Worm (Caenorhabditis elegans) whole organism, mixed stage, embryonic: ENCODE measurements around the gene C14A4.8.

ENCODE experiments used
- M03D4.4 ChIP-seq: sonication (generic microtip); optimal IDR thresholded peaks from 2 replicates; lab custom pipeline; 2017; ENCODE audit warnings: mild to moderate bottlenecking, missing genetic modification characterization, missing compliant biosample characterization
- bed-3 ChIP-seq: fragments of 200-800 bp; sonication (Bioruptor generic); optimal IDR thresholded peaks from 3 replicates; lab custom pipeline; 2018; ENCODE audit warnings: mild to moderate bottlenecking, missing genetic modification characterization, moderate library complexity, missing compliant biosample characterization
- blmp-1 ChIP-seq: fragments of 150-350 bp; optimal IDR thresholded peaks from 2 replicates; lab custom pipeline; 2014; ENCODE audit warnings: missing biosample characterization, missing genetic modification characterization
- ceh-39 ChIP-seq: fragments of 150-350 bp; optimal IDR thresholded peaks from 2 replicates; lab custom pipeline; 2014; ENCODE audit warnings: missing biosample characterization, missing genetic modification characterization
- ceh-43 ChIP-seq: fragments of 200-800 bp; sonication (Bioruptor generic); optimal IDR thresholded peaks from 2 replicates; lab custom pipeline; 2018; ENCODE audit warnings: mild to moderate bottlenecking, missing genetic modification characterization, moderate library complexity, missing compliant biosample characterization
- ceh-83 ChIP-seq: fragments of 200-800 bp; sonication (Bioruptor generic); optimal IDR thresholded peaks from 2 replicates; lab custom pipeline; 2018; ENCODE audit warnings: mild to moderate bottlenecking, missing genetic modification characterization, missing compliant biosample characterization
- ces-1 ChIP-seq: fragments of 150-350 bp; optimal IDR thresholded peaks from 2 replicates; lab custom pipeline; 2014; ENCODE audit warnings: missing biosample characterization, missing genetic modification reagents, missing genetic modification characterization
- cnd-1 ChIP-seq: fragments of 200-800 bp; sonication (Bioruptor generic); optimal IDR thresholded peaks from 2 replicates; lab custom pipeline; 2018; ENCODE audit warnings: mild to moderate bottlenecking, missing genetic modification characterization, missing compliant biosample characterization
- drap-1 ChIP-seq: fragments of 200-800 bp; sonication (Bioruptor generic); optimal IDR thresholded peaks from 3 replicates; lab custom pipeline; 2018; ENCODE audit warnings: mild to moderate bottlenecking, missing genetic modification characterization, missing compliant biosample characterization
- flh-1 ChIP-seq: fragments of 200-800 bp; sonication (Bioruptor generic); optimal IDR thresholded peaks from 2 replicates; lab custom pipeline; 2018; ENCODE audit warnings: mild to moderate bottlenecking, missing genetic modification characterization, moderate library complexity, missing compliant biosample characterization
- ham-2 ChIP-seq: fragments of 200-800 bp; sonication (Bioruptor generic); optimal IDR thresholded peaks from 2 replicates; lab custom pipeline; 2018; ENCODE audit warnings: mild to moderate bottlenecking, missing genetic modification characterization, missing compliant biosample characterization
- hlh-1 ChIP-seq: fragments of 150-350 bp; optimal IDR thresholded peaks from 2 replicates; lab custom pipeline; 2014; ENCODE audit warnings: missing biosample characterization, missing genetic modification reagents, missing genetic modification characterization
- lin-13 ChIP-seq: fragments of 150-350 bp; optimal IDR thresholded peaks from 2 replicates; lab custom pipeline; 2014; ENCODE audit warnings: missing biosample characterization, missing genetic modification characterization
- lsy-2 ChIP-seq: fragments of 150-350 bp; optimal IDR thresholded peaks from 2 replicates; lab custom pipeline; 2014; ENCODE audit warnings: missing biosample characterization, missing genetic modification characterization
- mab-5 ChIP-seq: fragments of 150-350 bp; optimal IDR thresholded peaks from 2 replicates; lab custom pipeline; 2014; ENCODE audit warnings: missing biosample characterization, missing genetic modification characterization
- mep-1 ChIP-seq: fragments of 150-350 bp; optimal IDR thresholded peaks from 2 replicates; lab custom pipeline; 2017; ENCODE audit warnings: missing biosample characterization, missing genetic modification reagents, missing genetic modification characterization, inconsistent platforms
- mls-2 ChIP-seq: sonication (generic microtip); optimal IDR thresholded peaks from 2 replicates; lab custom pipeline; 2016; ENCODE audit warnings: mild to moderate bottlenecking, missing genetic modification characterization, moderate library complexity, missing compliant biosample characterization
- nhr-12 ChIP-seq: fragments of 150-350 bp; optimal IDR thresholded peaks from 2 replicates; lab custom pipeline; 2014; ENCODE audit warnings: missing biosample characterization, missing genetic modification characterization
- nhr-2 ChIP-seq: fragments of 150-350 bp; optimal IDR thresholded peaks from 2 replicates; lab custom pipeline; 2014; ENCODE audit warnings: missing biosample characterization, missing genetic modification characterization
- nhr-237 ChIP-seq: fragments of 150-350 bp; optimal IDR thresholded peaks from 2 replicates; lab custom pipeline; 2014; ENCODE audit warnings: missing biosample characterization, missing genetic modification characterization
- nhr-28 ChIP-seq: fragments of 150-350 bp; optimal IDR thresholded peaks from 2 replicates; lab custom pipeline; 2014; ENCODE audit warnings: missing biosample characterization, missing genetic modification characterization
- nhr-76 ChIP-seq: sonication (generic microtip); optimal IDR thresholded peaks from 2 replicates; lab custom pipeline; 2017; ENCODE audit warnings: missing biosample characterization, missing genetic modification characterization
- pha-4 ChIP-seq: fragments of 150-350 bp; optimal IDR thresholded peaks from 2 replicates; lab custom pipeline; 2018; ENCODE audit warnings: missing biosample characterization, missing genetic modification reagents, missing genetic modification characterization
- sem-2 ChIP-seq: fragments of 200-800 bp; sonication (Bioruptor generic); optimal IDR thresholded peaks from 2 replicates; lab custom pipeline; 2018; ENCODE audit warnings: mild to moderate bottlenecking, missing genetic modification characterization, missing compliant biosample characterization
- snpc-4 ChIP-seq: fragments of 150-350 bp; optimal IDR thresholded peaks from 2 replicates; lab custom pipeline; 2014; ENCODE audit warnings: missing biosample characterization, missing genetic modification characterization
- sptf-1 ChIP-seq: sonication (generic microtip); optimal IDR thresholded peaks from 2 replicates; lab custom pipeline; 2017; ENCODE audit warnings: mild to moderate bottlenecking, missing genetic modification characterization, moderate library complexity, missing compliant biosample characterization
- unc-120 ChIP-seq: sonication (generic microtip); optimal IDR thresholded peaks from 2 replicates; lab custom pipeline; 2017; ENCODE audit warnings: missing genetic modification characterization, missing compliant biosample characterization; ENCODE audit not compliant: poor library complexity, severe bottlenecking
- unc-39 ChIP-seq: fragments of 150-350 bp; optimal IDR thresholded peaks from 2 replicates; lab custom pipeline; 2014; ENCODE audit warnings: missing biosample characterization, missing genetic modification characterization
- unc-62 ChIP-seq: fragments of 150-350 bp; optimal IDR thresholded peaks from 2 replicates; lab custom pipeline; 2014; ENCODE audit warnings: missing biosample characterization, missing genetic modification reagents, missing genetic modification characterization
- zip-8 ChIP-seq: fragments of 150-350 bp; optimal IDR thresholded peaks from 2 replicates; lab custom pipeline; 2014; ENCODE audit warnings: missing biosample characterization, missing genetic modification characterization
- ztf-11 ChIP-seq: fragments of 150-350 bp; optimal IDR thresholded peaks from 2 replicates; lab custom pipeline; 2014; ENCODE audit warnings: missing biosample characterization, missing genetic modification characterization

The C14A4.8 gene

ce11 chrII:10594758-10595157 lies 3.2 kb downstream of the C14A4.8 start, which contains the start of gene C14A4.6:
C14A4.6 (minus strand) TSS chrII:10594776.
- no peak for TF ChIP-seq sem-2
- no peak for TF ChIP-seq ham-2
- TF ChIP-seq nhr-237 (tag; lab: Kevin White, UChicago), result no peak
- TF ChIP-seq lin-13 (tag; lab: Kevin White, UChicago), result no peak
- TF ChIP-seq zip-8 (tag; lab: Kevin White, UChicago), result no peak
- no peak for TF ChIP-seq bed-3 (GFP tag; lab: Kevin White, UChicago)
- no peak for TF ChIP-seq mls-2 (tag; lab: Kevin White, UChicago)
- no peak for TF ChIP-seq cnd-1 (tag; lab: Kevin White, UChicago)

ce11 chrII:10594312-10594711 lies 3.6 kb downstream of the C14A4.8 start:
- TF ChIP-seq ztf-11 (tag; lab: Kevin White, UChicago) (no peak), zip-8 (tag; lab: Kevin White, UChicago) (peak; percentile 94), ham-2 (no peak), blmp-1 (tag; lab: Kevin White, UChicago) (no peak), nhr-2 (tag; lab: Kevin White, UChicago) (no peak)

- no peak for TF ChIP-seq ham-2
- no peak for TF ChIP-seq unc-62 (GFP tag; lab: Kevin White, UChicago)
- TF ChIP-seq lsy-2 (tag; lab: Kevin White, UChicago), result no peak
- TF ChIP-seq nhr-12, result no peak
- TF ChIP-seq ceh-83 (GFP tag; lab: Kevin White, UChicago), result no peak
- no peak for TF ChIP-seq ces-1 (GFP tag; lab: Kevin White, UChicago)
- TF ChIP-seq nhr-2 (tag; lab: Kevin White, UChicago), result no peak
- TF ChIP-seq drap-1 (GFP tag; lab: Kevin White, UChicago), result no peak
- no peak for TF ChIP-seq unc-39 (tag; lab: Kevin White, UChicago)
- TF ChIP-seq nhr-76 (tag; lab: Kevin White, UChicago), result no peak
- no peak for TF ChIP-seq nhr-28 (tag; lab: Kevin White, UChicago)
- TF ChIP-seq mep-1 (tag; lab: Kevin White, UChicago), result no peak
- TF ChIP-seq pha-4 (tag; lab: Kevin White, UChicago), result no peak
Observed at ce11 chrII:10592452-10592851, 5.5 kb downstream of the C14A4.8 start, which contains the start of gene crn-5. crn-5 (plus strand) TSS chrII:10592752.

ce11 chrII:10587742-10588141 lies 10.2 kb downstream of the C14A4.8 start, which contains the start of gene crn-3:
crn-3 (plus strand) TSS chrII:10588042.
- TF ChIP-seq zip-8 (tag; lab: Kevin White, UChicago), result no peak
- TF ChIP-seq ceh-83 (GFP tag; lab: Kevin White, UChicago), result no peak
- no peak for TF ChIP-seq nhr-12
- no peak for TF ChIP-seq nhr-237 (tag; lab: Kevin White, UChicago)
- TF ChIP-seq nhr-2 (tag; lab: Kevin White, UChicago), result no peak
- TF ChIP-seq unc-120 (tag; lab: Kevin White, UChicago), result no peak
- no peak for TF ChIP-seq drap-1 (GFP tag; lab: Kevin White, UChicago)
- no peak for TF ChIP-seq snpc-4 (tag; lab: Kevin White, UChicago)
- no peak for TF ChIP-seq flh-1 (GFP tag; lab: Kevin White, UChicago)
- TF ChIP-seq cnd-1 (tag; lab: Kevin White, UChicago), result no peak
- no peak for TF ChIP-seq sem-2
- no peak for TF ChIP-seq sptf-1 (tag; lab: Kevin White, UChicago)
- no peak for TF ChIP-seq lsy-2 (tag; lab: Kevin White, UChicago)
- TF ChIP-seq M03D4.4 (tag; lab: Kevin White, UChicago), result no peak
- TF ChIP-seq blmp-1 (tag; lab: Kevin White, UChicago), result no peak
- no peak for TF ChIP-seq mls-2 (tag; lab: Kevin White, UChicago)
- no peak for TF ChIP-seq ceh-39
- no peak for TF ChIP-seq mab-5
- no peak for TF ChIP-seq ceh-43
- TF ChIP-seq hlh-1 (tag; lab: Kevin White, UChicago), result no peak

ce11 chrII:10584036-10584435 lies 13.9 kb downstream of the C14A4.8 start, which contains the start of gene algn-9:
algn-9 (plus strand) TSS chrII:10584336.
- TF ChIP-seq nhr-76 (tag; lab: Kevin White, UChicago) (no peak), pha-4 (tag; lab: Kevin White, UChicago) (no peak), sptf-1 (tag; lab: Kevin White, UChicago) (no peak), lsy-2 (tag; lab: Kevin White, UChicago) (no peak), ham-2 (no peak), unc-62 (GFP tag; lab: Kevin White, UChicago) (no peak), blmp-1 (tag; lab: Kevin White, UChicago) (no peak), ceh-83 (GFP tag; lab: Kevin White, UChicago) (no peak), unc-39 (tag; lab: Kevin White, UChicago) (no peak), bed-3 (GFP tag; lab: Kevin White, UChicago) (no peak), ces-1 (GFP tag; lab: Kevin White, UChicago) (no peak), mls-2 (tag; lab: Kevin White, UChicago) (no peak), hlh-1 (tag; lab: Kevin White, UChicago) (no peak), mab-5 (no peak)
